Worm (Caenorhabditis elegans) whole organism, young adult: ENCODE results near the gene fbxc-33.
"Not testable (repeated sequence)": the region's sequence is repeated elsewhere in the genome, so short reads cannot be mapped to it uniquely, and the experiment has no call there.

ENCODE experiments used
- F49E8.2 ChIP-seq: sonication (generic microtip); optimal IDR thresholded peaks from 3 replicates; lab custom pipeline; 2017; ENCODE audit warnings: missing genetic modification characterization, mild to moderate bottlenecking, missing compliant biosample characterization, antibody characterized with exemption, moderate library complexity; ENCODE audit not compliant: insufficient read depth
- T26A5.8 ChIP-seq: sonication (generic microtip); optimal IDR thresholded peaks from 2 replicates; lab custom pipeline; 2016; ENCODE audit warnings: missing genetic modification characterization, missing compliant biosample characterization

DNA sequence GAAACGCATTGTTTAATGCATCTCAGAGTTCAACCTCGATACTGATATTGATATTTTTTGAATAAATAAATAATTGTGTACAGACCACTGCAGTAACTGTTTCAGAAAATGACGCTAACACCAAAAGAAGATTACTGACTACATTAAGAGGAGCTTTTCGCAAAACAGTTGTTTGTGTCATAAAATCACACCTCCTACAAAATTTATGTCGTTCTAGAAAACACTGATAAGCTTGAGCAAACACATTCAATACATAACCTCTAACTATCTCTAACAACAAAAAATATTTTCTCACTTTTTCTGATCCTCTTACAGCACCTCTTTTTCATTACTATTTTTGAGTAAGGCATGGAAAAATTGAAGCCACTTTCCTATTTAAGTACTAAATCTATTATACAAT lies 41.2 kb downstream of the fbxc-33 start, which contains the start of gene fbxc-7:
- not testable (repeated sequence) for TF ChIP-seq T26A5.8, F49E8.2 (tag; lab: Kevin White, UChicago)
